Worm (Caenorhabditis elegans) whole organism, L4 larva: ENCODE data around the gene best-15.

ENCODE experiments used
- D1046.2 ChIP-seq: fragments of 200-800 bp; sonication (Bioruptor generic); IDR thresholded peaks from 2 replicates; pipeline ENCODE4 v1.3.6; 2022; ENCODE audit warnings: missing genetic modification characterization, missing compliant biosample characterization
- F26F4.8 ChIP-seq: fragments of 200-800 bp; sonication (Bioruptor generic); conservative IDR thresholded peaks from 2 replicates; pipeline ENCODE4 v1.3.6; 2022; ENCODE audit warnings: missing genetic modification characterization, missing compliant biosample characterization
- F37D6.2 ChIP-seq: sonication (generic microtip); optimal IDR thresholded peaks from 2 replicates; lab custom pipeline; 2016; ENCODE audit warnings: mild to moderate bottlenecking, missing genetic modification characterization, missing compliant biosample characterization
- F49E8.2 ChIP-seq: sonication (generic microtip); optimal IDR thresholded peaks from 2 replicates; lab custom pipeline; 2016; ENCODE audit warnings: missing compliant biosample characterization, mild to moderate bottlenecking, missing genetic modification characterization, borderline replicate concordance
- R02D3.7 ChIP-seq: fragments of 150-350 bp; sonication (generic microtip); optimal IDR thresholded peaks from 3 replicates; lab custom pipeline; 2014; ENCODE audit warnings: missing biosample characterization, missing genetic modification characterization
- T26A8.4 ChIP-seq: fragments of 200-800 bp; sonication (Bioruptor generic); IDR thresholded peaks from 2 replicates; pipeline ENCODE4 v1.3.6; 2022; ENCODE audit warnings: missing genetic modification characterization, missing compliant biosample characterization
- Y105C5A.15 ChIP-seq: fragments of 200-800 bp; sonication (Bioruptor generic); IDR thresholded peaks from 2 replicates; pipeline ENCODE4 v1.3.6; 2022; ENCODE audit warnings: missing genetic modification characterization, missing compliant biosample characterization
- Y48G9A.11 ChIP-seq: fragments of 200-800 bp; sonication (Bioruptor generic); IDR thresholded peaks from 2 replicates; pipeline ENCODE4 v1.3.6; 2022; ENCODE audit warnings: missing genetic modification reagents, missing genetic modification characterization, missing compliant biosample characterization
- ZK546.5 ChIP-seq, 2 experiments: sonication (generic microtip); optimal IDR thresholded peaks; 2 replicates each; lab custom pipeline; 2017; ENCODE audit warnings: missing biosample characterization in 2 of 2, missing genetic modification characterization in 2 of 2
- aha-1 ChIP-seq: fragments of 150-350 bp; peaks from one replicate; lab custom pipeline; 2014; ENCODE audit warnings: missing biosample characterization, missing genetic modification characterization
- ceh-20 ChIP-seq: fragments of 200-800 bp; sonication (Bioruptor generic); IDR thresholded peaks from 2 replicates; pipeline ENCODE4 v1.3.6; 2022; ENCODE audit warnings: missing genetic modification reagents, missing genetic modification characterization, missing compliant biosample characterization
- ceh-82 ChIP-seq: sonication (generic microtip); optimal IDR thresholded peaks from 2 replicates; lab custom pipeline; 2017; ENCODE audit warnings: missing biosample characterization, missing genetic modification characterization
- ctbp-1 ChIP-seq: fragments of 200-800 bp; sonication (Bioruptor generic); IDR thresholded peaks from 2 replicates; pipeline ENCODE4 v1.3.6; 2022; ENCODE audit warnings: missing genetic modification reagents, missing genetic modification characterization, missing compliant biosample characterization
- daf-12 ChIP-seq: fragments of 150-350 bp; optimal IDR thresholded peaks from 2 replicates; lab custom pipeline; 2014; ENCODE audit warnings: missing biosample characterization, missing genetic modification reagents, missing genetic modification characterization
- daf-16 ChIP-seq, 3 experiments: sonication (generic microtip); optimal IDR thresholded peaks; 2 replicates each; lab custom pipeline; 2016 to 2017; ENCODE audit warnings: missing genetic modification characterization in 3 of 3, missing genetic modification reagents in 3 of 3, mild to moderate bottlenecking in 2 of 3, missing compliant biosample characterization in 2 of 3, missing biosample characterization in 1 of 3, moderate library complexity in 1 of 3
- daf-19 ChIP-seq: fragments of 200-800 bp; sonication (Bioruptor generic); conservative IDR thresholded peaks from 2 replicates; pipeline ENCODE4 v1.3.6; 2022; ENCODE audit warnings: missing genetic modification characterization, missing compliant biosample characterization
- daf-8 ChIP-seq: fragments of 200-800 bp; sonication (Bioruptor generic); IDR thresholded peaks from 2 replicates; pipeline ENCODE4 v1.3.6; 2022; ENCODE audit warnings: missing genetic modification characterization, missing compliant biosample characterization
- dmd-6 ChIP-seq: fragments of 200-800 bp; sonication (Bioruptor generic); IDR thresholded peaks from 2 replicates; pipeline ENCODE4 v1.3.6; 2022; ENCODE audit warnings: missing genetic modification reagents, missing genetic modification characterization, missing compliant biosample characterization
- dmd-9 ChIP-seq: fragments of 200-800 bp; sonication (Bioruptor generic); IDR thresholded peaks from 2 replicates; pipeline ENCODE4 v1.3.6; 2022; ENCODE audit warnings: missing genetic modification reagents, missing genetic modification characterization, missing compliant biosample characterization
- dpl-1 ChIP-seq: fragments of 150-350 bp; optimal IDR thresholded peaks from 2 replicates; lab custom pipeline; 2014; ENCODE audit warnings: missing biosample characterization, missing genetic modification reagents, missing genetic modification characterization
- dve-1 ChIP-seq: sonication (generic microtip); optimal IDR thresholded peaks from 2 replicates; lab custom pipeline; 2017; ENCODE audit warnings: antibody characterized with exemption, mild to moderate bottlenecking, missing genetic modification characterization, missing compliant biosample characterization; ENCODE audit not compliant: insufficient read depth
- egl-43 ChIP-seq: fragments of 200-800 bp; sonication (Bioruptor generic); IDR thresholded peaks from 2 replicates; pipeline ENCODE4 v1.3.6; 2022; ENCODE audit warnings: missing genetic modification reagents, missing genetic modification characterization, missing compliant biosample characterization
- fkh-10 ChIP-seq: fragments of 150-350 bp; optimal IDR thresholded peaks from 2 replicates; lab custom pipeline; 2014; ENCODE audit warnings: missing biosample characterization, missing genetic modification reagents, missing genetic modification characterization
- fos-1 ChIP-seq: fragments of 150-350 bp; optimal IDR thresholded peaks from 2 replicates; lab custom pipeline; 2014; ENCODE audit warnings: missing biosample characterization, missing genetic modification characterization
- hlh-11 ChIP-seq: fragments of 200-800 bp; sonication (Bioruptor generic); optimal IDR thresholded peaks from 2 replicates; lab custom pipeline; 2018; ENCODE audit warnings: mild to moderate bottlenecking, missing genetic modification characterization, missing compliant biosample characterization
- lin-29 ChIP-seq: fragments of 200-800 bp; sonication (Bioruptor generic); IDR thresholded peaks from 2 replicates; pipeline ENCODE4 v1.3.6; 2022; ENCODE audit warnings: missing genetic modification reagents, missing genetic modification characterization, missing compliant biosample characterization
- lin-39 ChIP-seq: fragments of 150-350 bp; optimal IDR thresholded peaks from 2 replicates; lab custom pipeline; 2014; ENCODE audit warnings: missing biosample characterization, missing genetic modification reagents, missing genetic modification characterization
- lsy-2 ChIP-seq, 2 experiments: fragments of 150-350 bp in 1 of 2; sonication (generic microtip) in 1 of 2; optimal IDR thresholded peaks; 2 replicates each; lab custom pipeline; 2014 to 2017; ENCODE audit warnings: missing biosample characterization in 2 of 2, missing genetic modification characterization in 2 of 2
- madf-5 ChIP-seq, 2 experiments: fragments of 200-800 bp; sonication (Bioruptor generic); IDR thresholded peaks; 2 replicates each; pipeline ENCODE4 v1.3.6; 2022; ENCODE audit warnings: missing compliant biosample characterization in 2 of 2, missing genetic modification characterization in 2 of 2
- mes-2 ChIP-seq: sonication (generic microtip); optimal IDR thresholded peaks from 2 replicates; lab custom pipeline; 2016; ENCODE audit warnings: missing genotype, mild to moderate bottlenecking, missing genetic modification characterization, missing compliant biosample characterization; ENCODE audit not compliant: poor library complexity, severe bottlenecking
- mxl-3 ChIP-seq: fragments of 200-800 bp; sonication (Bioruptor generic); optimal IDR thresholded peaks from 2 replicates; lab custom pipeline; 2018; ENCODE audit warnings: mild to moderate bottlenecking, missing genetic modification characterization, missing compliant biosample characterization
- nhr-10 ChIP-seq: fragments of 150-350 bp; optimal IDR thresholded peaks from 2 replicates; lab custom pipeline; 2014; ENCODE audit warnings: missing biosample characterization, missing genetic modification characterization
- nhr-102 ChIP-seq: sonication (generic microtip); optimal IDR thresholded peaks from 2 replicates; lab custom pipeline; 2016; ENCODE audit warnings: mild to moderate bottlenecking, missing genetic modification characterization, moderate library complexity, missing compliant biosample characterization
- nhr-111 ChIP-seq: fragments of 200-800 bp; sonication (Bioruptor generic); optimal IDR thresholded peaks from 2 replicates; lab custom pipeline; 2018; ENCODE audit warnings: mild to moderate bottlenecking, missing genetic modification characterization, missing compliant biosample characterization
- nhr-25 ChIP-seq: sonication (generic microtip); optimal IDR thresholded peaks from 2 replicates; lab custom pipeline; 2017; ENCODE audit warnings: missing genetic modification characterization, mild to moderate bottlenecking, missing compliant biosample characterization, antibody characterized with exemption, moderate library complexity, borderline replicate concordance; ENCODE audit not compliant: insufficient read depth
- nhr-28 ChIP-seq: fragments of 150-350 bp; optimal IDR thresholded peaks from 2 replicates; lab custom pipeline; 2014; ENCODE audit warnings: missing biosample characterization, missing genetic modification characterization
- nhr-48 ChIP-seq: sonication (generic microtip); optimal IDR thresholded peaks from 2 replicates; lab custom pipeline; 2016; ENCODE audit warnings: mild to moderate bottlenecking, missing genetic modification characterization, missing compliant biosample characterization
- pha-4 ChIP-seq, 2 experiments: fragments of 150-350 bp in 1 of 2; fragments of 200-800 bp in 1 of 2; sonication (Bioruptor generic) in 1 of 2; IDR thresholded peaks in 1 of 2; optimal IDR thresholded peaks in 1 of 2; 2 replicates each; pipeline versions ENCODE4 v1.3.6 to Lab custom; 2014 to 2022; ENCODE audit warnings: missing genetic modification characterization in 2 of 2, missing genetic modification reagents in 2 of 2, missing biosample characterization in 1 of 2, missing compliant biosample characterization in 1 of 2
- php-3 ChIP-seq: fragments of 200-800 bp; sonication (Bioruptor generic); IDR thresholded peaks from 2 replicates; pipeline ENCODE4 v1.3.6; 2022; ENCODE audit warnings: missing genetic modification reagents, missing genetic modification characterization, missing compliant biosample characterization
- pqm-1 ChIP-seq: sonication (generic microtip); optimal IDR thresholded peaks from 2 replicates; lab custom pipeline; 2017; ENCODE audit warnings: missing biosample characterization, missing genetic modification characterization
- sdz-12 ChIP-seq: fragments of 200-800 bp; sonication (Bioruptor generic); optimal IDR thresholded peaks from 2 replicates; lab custom pipeline; 2018; ENCODE audit warnings: mild to moderate bottlenecking, missing genetic modification characterization, missing compliant biosample characterization
- skn-1 ChIP-seq: fragments of 150-350 bp; optimal IDR thresholded peaks from 2 replicates; lab custom pipeline; 2014; ENCODE audit warnings: missing biosample characterization, missing genetic modification characterization
- spr-3 ChIP-seq: fragments of 200-800 bp; sonication (Bioruptor generic); optimal IDR thresholded peaks from 2 replicates; lab custom pipeline; 2018; ENCODE audit warnings: mild to moderate bottlenecking, missing genetic modification characterization, missing compliant biosample characterization
- tra-1 ChIP-seq: fragments of 200-800 bp; sonication (Bioruptor generic); IDR thresholded peaks from 2 replicates; pipeline ENCODE4 v1.3.6; 2022; ENCODE audit warnings: missing genetic modification reagents, missing genetic modification characterization, missing compliant biosample characterization
- vab-7 ChIP-seq: fragments of 200-800 bp; sonication (Bioruptor generic); IDR thresholded peaks from 2 replicates; pipeline ENCODE4 v1.3.6; 2022; ENCODE audit warnings: missing genetic modification reagents, missing genetic modification characterization, missing compliant biosample characterization
- zfp-3 ChIP-seq: fragments of 200-800 bp; sonication (Bioruptor generic); conservative IDR thresholded peaks from 2 replicates; pipeline ENCODE4 v1.3.6; 2022; ENCODE audit warnings: missing genetic modification reagents, missing genetic modification characterization, missing compliant biosample characterization
- zip-2 ChIP-seq: fragments of 150-350 bp; optimal IDR thresholded peaks from 2 replicates; lab custom pipeline; 2014; ENCODE audit warnings: missing biosample characterization, missing genetic modification characterization
- ztf-7 ChIP-seq: fragments of 150-350 bp; optimal IDR thresholded peaks from 2 replicates; lab custom pipeline; 2014; ENCODE audit warnings: missing biosample characterization, missing genetic modification characterization

best-15 gene

DNA sequence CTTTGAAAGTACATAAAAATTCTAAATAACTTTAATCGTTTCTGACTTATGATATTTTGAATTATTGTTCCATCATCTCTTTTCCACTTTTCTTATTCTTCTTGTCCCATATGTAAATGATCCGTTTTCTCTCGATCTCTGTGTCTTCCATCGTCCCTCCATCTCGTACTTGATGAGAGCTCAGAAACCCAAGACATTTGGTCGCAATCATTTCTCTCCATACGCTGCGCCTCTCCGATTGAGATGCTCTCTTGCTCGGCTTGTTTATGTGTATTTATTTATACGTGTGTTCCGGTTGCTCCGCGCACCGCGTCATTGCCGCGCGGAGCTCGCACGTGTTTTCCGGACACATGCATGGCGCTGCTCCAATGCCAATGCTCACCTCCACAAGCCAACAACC lies 20.7 kb downstream of the best-15 start (continued):
- TF ChIP-seq pqm-1 = no peak

DNA sequence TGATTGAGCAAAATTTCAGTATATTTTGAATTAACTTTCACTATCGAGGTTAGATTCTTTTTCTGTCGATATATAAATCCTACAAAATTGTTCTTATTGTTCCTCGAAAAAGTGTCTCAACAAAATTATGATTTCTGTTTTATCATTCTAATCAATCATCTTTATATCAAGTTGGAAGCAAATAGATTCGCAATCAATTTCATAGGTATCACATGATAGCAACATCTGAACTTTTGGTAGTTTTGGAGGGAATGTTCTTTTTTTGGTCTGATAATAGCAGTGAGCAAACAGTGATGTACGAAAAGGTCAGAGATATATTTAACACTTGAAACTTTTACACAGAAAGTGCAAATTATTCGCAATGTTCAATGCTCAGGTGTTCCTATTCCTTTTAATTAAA lies 21.2 kb downstream of the best-15 start:
- TF ChIP-seq tra-1 (GFP tag; lab: Robert Waterston, UW) (0 out of 2 replicates have a peak, but pooled peaks have one; percentile 35), R02D3.7 (no peak), daf-16 (GFP tag; optimal IDR thresholded peaks at IDR 0.05; lab: Kevin White, UChicago) (no peak), daf-16 (tag; optimal IDR thresholded peaks at IDR 0.05; lab: Kevin White, UChicago) (peak; percentile 60), daf-8 (GFP tag; lab: Robert Waterston, UW) (no peak), egl-43 (GFP tag; lab: Robert Waterston, UW) (no peak), nhr-48 (tag; lab: Kevin White, UChicago) (no peak), dpl-1 (GFP tag; lab: Kevin White, UChicago) (no peak), T26A8.4 (GFP tag; lab: Robert Waterston, UW) (no peak), ZK546.5 (tag; optimal IDR thresholded peaks at IDR 0.05; lab: Kevin White, UChicago) (no peak), daf-19 (GFP tag; lab: Robert Waterston, UW) (no peak), nhr-25 (tag; lab: Kevin White, UChicago) (no peak), nhr-10 (tag; lab: Kevin White, UChicago) (no peak), ztf-7 (tag; lab: Kevin White, UChicago) (no peak), F49E8.2 (tag; lab: Kevin White, UChicago) (no peak), D1046.2 (GFP tag; lab: Robert Waterston, UW) (no peak), lin-39 (tag; lab: Kevin White, UChicago) (no peak), lin-29 (GFP tag; lab: Robert Waterston, UW) (no peak), ctbp-1 (GFP tag; lab: Robert Waterston, UW) (no peak), sdz-12 (GFP tag; lab: Kevin White, UChicago) (no peak), nhr-28 (tag; lab: Kevin White, UChicago) (peak; percentile 78), ceh-20 (GFP tag; lab: Robert Waterston, UW) (0 out of 2 replicates have a peak, but pooled peaks have one; percentile 51), php-3 (peak; percentile 91), madf-5 (GFP tag; IDR thresholded peaks at IDR 0.05; lab: Robert Waterston, UW) (no peak), fkh-10 (GFP tag; lab: Kevin White, UChicago) (no peak), Y105C5A.15 (GFP tag; lab: Robert Waterston, UW) (no peak), mxl-3 (GFP tag; lab: Kevin White, UChicago) (peak; percentile 12), hlh-11 (tag; lab: Kevin White, UChicago) (peak; percentile 52), nhr-111 (no peak), fos-1 (tag; lab: Kevin White, UChicago) (no peak), F37D6.2 (no peak), zfp-3 (GFP tag; lab: Robert Waterston, UW) (no peak), Y48G9A.11 (no peak), zip-2 (tag; lab: Kevin White, UChicago) (no peak), F26F4.8 (no peak), pha-4 (GFP tag; IDR thresholded peaks at IDR 0.05; lab: Robert Waterston, UW) (no peak), pha-4 (tag; optimal IDR thresholded peaks at IDR 0.05; lab: Kevin White, UChicago) (no peak), lsy-2 (tag; optimal IDR thresholded peaks at IDR 0.05; lab: Kevin White, UChicago) (peak in 1 of 2 experiments; percentile 26), ceh-82 (tag; lab: Kevin White, UChicago) (no peak), vab-7 (no peak), dve-1 (peak; percentile 84), skn-1 (tag; lab: Kevin White, UChicago) (no peak), mes-2 (no peak), dmd-6 (GFP tag; lab: Robert Waterston, UW) (peak; percentile 75), nhr-102 (tag; lab: Kevin White, UChicago) (no peak), spr-3 (GFP tag; lab: Kevin White, UChicago) (no peak), dmd-9 (GFP tag; lab: Robert Waterston, UW) (no peak), daf-12 (tag; lab: Kevin White, UChicago) (no peak), aha-1 (tag; lab: Kevin White, UChicago) (peak; percentile 85)
